Worm (Caenorhabditis elegans) whole organism, L2 larva: ENCODE measurements around the gene F33G12.6.

ENCODE experiments used
- F13H6.1 ChIP-seq: sonication (generic microtip); optimal IDR thresholded peaks from 2 replicates; lab custom pipeline; 2016; ENCODE audit warnings: missing genetic modification characterization, missing compliant biosample characterization
- ceh-82 ChIP-seq: fragments of 150-350 bp; optimal IDR thresholded peaks from 2 replicates; lab custom pipeline; 2014; ENCODE audit warnings: missing biosample characterization, missing genetic modification characterization
- elt-3 ChIP-seq: sonication (generic microtip); optimal IDR thresholded peaks from 2 replicates; lab custom pipeline; 2017; ENCODE audit warnings: missing biosample characterization, missing genetic modification characterization
- lin-11 ChIP-seq: fragments of 150-350 bp; sonication (generic microtip); optimal IDR thresholded peaks from 2 replicates; lab custom pipeline; 2014; ENCODE audit warnings: missing biosample characterization, missing genetic modification characterization, inconsistent platforms, mixed read lengths
- lin-39 ChIP-seq: fragments of 150-350 bp; optimal IDR thresholded peaks from 2 replicates; lab custom pipeline; 2014; ENCODE audit warnings: missing biosample characterization, missing genetic modification reagents, missing genetic modification characterization
- nhr-21 ChIP-seq: fragments of 150-350 bp; optimal IDR thresholded peaks from 2 replicates; lab custom pipeline; 2014; ENCODE audit warnings: missing biosample characterization, missing genetic modification characterization
- nhr-23 ChIP-seq: fragments of 150-350 bp; optimal IDR thresholded peaks from 2 replicates; lab custom pipeline; 2014; ENCODE audit warnings: missing biosample characterization, missing genetic modification reagents, missing genetic modification characterization
- nhr-237 ChIP-seq: fragments of 150-350 bp; optimal IDR thresholded peaks from 2 replicates; lab custom pipeline; 2014; ENCODE audit warnings: missing biosample characterization, missing genetic modification characterization
- unc-62 ChIP-seq: fragments of 150-350 bp; optimal IDR thresholded peaks from 2 replicates; lab custom pipeline; 2014; ENCODE audit warnings: missing biosample characterization, missing genetic modification reagents, missing genetic modification characterization

DNA sequence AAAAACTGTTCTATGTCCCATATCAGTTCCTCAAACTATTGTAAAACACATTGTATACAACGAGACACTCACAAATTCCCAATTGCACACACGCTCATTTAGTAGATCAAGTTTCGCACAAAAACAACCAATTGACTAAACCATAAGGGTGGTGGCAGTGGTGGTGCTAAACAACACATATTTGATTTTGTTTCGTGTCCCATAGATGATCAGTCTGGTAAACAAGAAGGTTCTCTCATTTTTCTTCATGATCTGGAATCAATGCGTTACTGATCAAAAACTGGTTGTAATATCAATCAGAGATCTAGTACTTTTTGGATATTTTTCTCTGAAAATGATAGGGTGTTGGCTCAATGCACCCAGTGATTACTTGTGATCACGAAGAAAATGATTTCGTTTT lies 31.1 kb upstream of the F33G12.6 start:
- no peak for TF ChIP-seq F13H6.1 (tag; lab: Kevin White, UChicago)
- no peak for TF ChIP-seq elt-3 (tag; lab: Kevin White, UChicago)
- TF ChIP-seq nhr-21 (tag; lab: Kevin White, UChicago) = no peak
- no peak for TF ChIP-seq lin-39 (tag; lab: Kevin White, UChicago)
- TF ChIP-seq unc-62 = no peak
- TF ChIP-seq lin-11 = no peak
- no peak for TF ChIP-seq nhr-237
- no peak for TF ChIP-seq nhr-23 (tag; lab: Kevin White, UChicago)
- TF ChIP-seq ceh-82 = no peak
